Fruit fly (Drosophila melanogaster) whole organism, embryonic: Measurements from ENCODE around the gene Spx.

Experiments used
- Bteb2 ChIP-seq: fragments of 200-800 bp; sonication (Bioruptor generic); optimal IDR thresholded peaks from 2 replicates; lab custom pipeline; 2016; ENCODE audit warnings: missing biosample characterization, missing genetic modification characterization
- CG10147 ChIP-seq: fragments of 200-800 bp; sonication (Bioruptor generic); optimal IDR thresholded peaks from 2 replicates; lab custom pipeline; 2019; ENCODE audit warnings: missing biosample characterization, mild to moderate bottlenecking, missing genetic modification characterization, moderate library complexity
- CG10321 ChIP-seq: fragments of 200-800 bp; sonication (Bioruptor generic); IDR thresholded peaks from 2 replicates; pipeline ENCODE4 v1.3.6; 2022; ENCODE audit warnings: missing biosample characterization, missing genetic modification characterization
- CG11696 ChIP-seq: fragments of 200-800 bp; sonication (Bioruptor generic); IDR thresholded peaks from 2 replicates; pipeline ENCODE4 v1.3.6; 2022; ENCODE audit warnings: missing biosample characterization, missing genetic modification characterization
- CG12391 ChIP-seq: fragments of 200-800 bp; sonication (Bioruptor generic); optimal IDR thresholded peaks from 3 replicates; lab custom pipeline; 2018; ENCODE audit warnings: missing biosample characterization, mild to moderate bottlenecking, missing genetic modification characterization, moderate library complexity
- CG13775 ChIP-seq: fragments of 200-800 bp; sonication (Bioruptor generic); optimal IDR thresholded peaks from 3 replicates; lab custom pipeline; 2017; ENCODE audit warnings: missing biosample characterization, mild to moderate bottlenecking, missing genetic modification characterization
- CG14014 ChIP-seq: fragments of 200-800 bp; sonication (Bioruptor generic); IDR thresholded peaks from 2 replicates; pipeline ENCODE4 v1.3.6; 2022; ENCODE audit warnings: missing biosample characterization, missing genetic modification characterization
- CG14441 ChIP-seq: fragments of 200-800 bp; sonication (Bioruptor generic); IDR thresholded peaks from 2 replicates; pipeline ENCODE4 v1.3.6; 2022; ENCODE audit warnings: missing biosample characterization, missing genetic modification characterization
- CG15514 ChIP-seq: fragments of 200-800 bp; sonication (Bioruptor generic); optimal IDR thresholded peaks from 3 replicates; lab custom pipeline; 2017; ENCODE audit warnings: missing biosample characterization, missing genetic modification characterization, mild to moderate bottlenecking, moderate library complexity, missing genetic modification reagents
- CG30020 ChIP-seq: fragments of 200-800 bp; optimal IDR thresholded peaks from 2 replicates; lab custom pipeline; 2019; ENCODE audit warnings: missing biosample characterization, mild to moderate bottlenecking, missing genetic modification characterization, moderate library complexity
- CG30403 ChIP-seq: fragments of 200-800 bp; sonication (Bioruptor generic); optimal IDR thresholded peaks from 3 replicates; lab custom pipeline; 2016; ENCODE audit warnings: missing biosample characterization, missing genetic modification characterization
- CG33213 ChIP-seq: fragments of 200-800 bp; sonication (Bioruptor generic); optimal IDR thresholded peaks from 3 replicates; lab custom pipeline; 2016; ENCODE audit warnings: missing biosample characterization, missing genetic modification characterization
- CG34224 ChIP-seq: fragments of 200-800 bp; sonication (Bioruptor generic); IDR thresholded peaks from 3 replicates; pipeline ENCODE4 v1.3.6; 2022; ENCODE audit warnings: missing biosample characterization, missing genetic modification characterization; ENCODE audit not compliant: partially characterized antibody
- CG6689 ChIP-seq: fragments of 200-800 bp; sonication (Bioruptor generic); IDR thresholded peaks from 2 replicates; pipeline ENCODE4 v1.3.6; 2022; ENCODE audit warnings: missing biosample characterization, missing genetic modification characterization
- CG7372 ChIP-seq: fragments of 200-800 bp; sonication (Bioruptor generic); IDR thresholded peaks from 2 replicates; pipeline ENCODE4 v1.3.6; 2022; ENCODE audit warnings: missing biosample characterization, missing genetic modification characterization
- CG7786 ChIP-seq: fragments of 200-800 bp; sonication (Bioruptor generic); optimal IDR thresholded peaks from 2 replicates; lab custom pipeline; 2016; ENCODE audit warnings: missing biosample characterization, missing genetic modification characterization
- CG8089 ChIP-seq: fragments of 200-800 bp; sonication (Bioruptor generic); optimal IDR thresholded peaks from 3 replicates; lab custom pipeline; 2016; ENCODE audit warnings: missing biosample characterization, missing genetic modification characterization
- CG9437 ChIP-seq: fragments of 200-800 bp; sonication (Bioruptor generic); optimal IDR thresholded peaks from 2 replicates; lab custom pipeline; 2018; ENCODE audit warnings: missing biosample characterization, mild to moderate bottlenecking, missing genetic modification characterization
- CG9609 ChIP-seq: fragments of 200-800 bp; sonication (Bioruptor generic); optimal IDR thresholded peaks from 3 replicates; lab custom pipeline; 2016; ENCODE audit warnings: missing biosample characterization, missing genetic modification characterization
- Dek ChIP-seq: fragments of 200-800 bp; sonication (Bioruptor generic); optimal IDR thresholded peaks from 3 replicates; lab custom pipeline; 2019; ENCODE audit warnings: missing biosample characterization, mild to moderate bottlenecking, missing genetic modification characterization, moderate library complexity
- Dip3 ChIP-seq: fragments of 200-800 bp; sonication (Bioruptor generic); optimal IDR thresholded peaks from 3 replicates; lab custom pipeline; 2016; ENCODE audit warnings: missing biosample characterization, missing genetic modification characterization
- Dp ChIP-seq: fragments of 200-800 bp; sonication (Bioruptor generic); optimal IDR thresholded peaks from 2 replicates; lab custom pipeline; 2018; ENCODE audit warnings: missing biosample characterization, mild to moderate bottlenecking, missing genetic modification characterization, moderate library complexity
- Ets65A ChIP-seq: fragments of 200-800 bp; sonication (Bioruptor generic); peaks from one replicate; lab custom pipeline; 2016; ENCODE audit warnings: missing biosample characterization, missing genetic modification characterization
- Fer2 ChIP-seq: fragments of 200-800 bp; sonication (Bioruptor generic); optimal IDR thresholded peaks from 2 replicates; lab custom pipeline; 2018; ENCODE audit warnings: missing biosample characterization, mild to moderate bottlenecking, missing genetic modification characterization, moderate library complexity
- HHEX ChIP-seq: fragments of 200-800 bp; sonication (Bioruptor generic); optimal IDR thresholded peaks from 3 replicates; lab custom pipeline; 2017; ENCODE audit warnings: missing biosample characterization, mild to moderate bottlenecking, missing genetic modification characterization, missing genetic modification reagents
- HLH3B ChIP-seq: fragments of 200-800 bp; sonication (Bioruptor generic); IDR thresholded peaks from 2 replicates; pipeline ENCODE4 v1.3.6; 2022; ENCODE audit warnings: missing biosample characterization, missing genetic modification characterization
- Mad ChIP-seq: fragments of 200-800 bp; sonication (Bioruptor generic); optimal IDR thresholded peaks from 2 replicates; lab custom pipeline; 2016; ENCODE audit warnings: missing biosample characterization, missing genetic modification characterization
- NC2α ChIP-seq: fragments of 200-800 bp; sonication (Bioruptor generic); optimal IDR thresholded peaks from 2 replicates; lab custom pipeline; 2016; ENCODE audit warnings: missing biosample characterization, missing genetic modification characterization
- Pdp1 ChIP-seq, 2 experiments: fragments of 200-800 bp; sonication (Bioruptor generic); optimal IDR thresholded peaks; 3 replicates each; lab custom pipeline; 2016; ENCODE audit warnings: missing biosample characterization in 2 of 2, missing genetic modification characterization in 2 of 2, mild to moderate bottlenecking in 1 of 2, moderate library complexity in 1 of 2
- Rx ChIP-seq: fragments of 200-800 bp; sonication (Bioruptor generic); IDR thresholded peaks from 2 replicates; pipeline ENCODE4 v1.3.6; 2022; ENCODE audit warnings: missing biosample characterization, missing genetic modification characterization
- Sox102F ChIP-seq: fragments of 200-800 bp; sonication (Bioruptor generic); optimal IDR thresholded peaks from 2 replicates; lab custom pipeline; 2018; ENCODE audit warnings: missing biosample characterization, mild to moderate bottlenecking, missing genetic modification characterization, moderate library complexity
- Sry-δ ChIP-seq: fragments of 200-800 bp; sonication (Bioruptor generic); optimal IDR thresholded peaks from 2 replicates; lab custom pipeline; 2016; ENCODE audit warnings: missing biosample characterization, missing genetic modification characterization
- Stat92E ChIP-seq, 3 experiments: fragments of >200 bp in 2 of 3; fragments of 200-800 bp in 1 of 3; sonication (Bioruptor generic) in 1 of 3; optimal IDR thresholded peaks; 2 replicates each; lab custom pipeline; 2017 to 2019; ENCODE audit warnings: missing biosample characterization in 3 of 3, missing genetic modification characterization in 3 of 3, mild to moderate bottlenecking in 1 of 3, moderate library complexity in 1 of 3
- aop ChIP-seq: fragments of 200-800 bp; sonication (Bioruptor generic); IDR thresholded peaks from 2 replicates; pipeline ENCODE4 v1.3.6; 2022; ENCODE audit warnings: missing biosample characterization, missing genetic modification characterization
- br ChIP-seq: fragments of >200 bp; optimal IDR thresholded peaks from 2 replicates; lab custom pipeline; 2017
- cad ChIP-seq: fragments of >200 bp; optimal IDR thresholded peaks from 2 replicates; lab custom pipeline; 2017; ENCODE audit warnings: missing biosample characterization, missing genetic modification characterization
- croc ChIP-seq: fragments of 200-800 bp; sonication (Bioruptor generic); conservative IDR thresholded peaks from 3 replicates; pipeline ENCODE4 v1.3.6; 2022; ENCODE audit warnings: missing biosample characterization, missing genetic modification characterization
- cwo ChIP-seq: fragments of 200-800 bp; sonication (Bioruptor generic); optimal IDR thresholded peaks from 3 replicates; lab custom pipeline; 2017; ENCODE audit warnings: missing biosample characterization, missing genetic modification characterization, mild to moderate bottlenecking, moderate library complexity, missing genetic modification reagents
- fd96Cb ChIP-seq: fragments of 200-800 bp; sonication (Bioruptor generic); optimal IDR thresholded peaks from 2 replicates; lab custom pipeline; 2018; ENCODE audit warnings: missing biosample characterization, mild to moderate bottlenecking, missing genetic modification characterization, moderate library complexity
- ham ChIP-seq: fragments of 200-800 bp; sonication (Bioruptor generic); IDR thresholded peaks from 2 replicates; pipeline ENCODE4 v1.3.6; 2022; ENCODE audit warnings: missing biosample characterization, missing genetic modification characterization
- hbn ChIP-seq: fragments of 200-800 bp; sonication (Bioruptor generic); IDR thresholded peaks from 2 replicates; pipeline ENCODE4 v1.3.6; 2022; ENCODE audit warnings: missing biosample characterization, missing genetic modification characterization; ENCODE audit not compliant: partially characterized antibody
- mld ChIP-seq: fragments of 200-800 bp; sonication (Bioruptor generic); IDR thresholded peaks from 3 replicates; pipeline ENCODE4 v1.3.6; 2022; ENCODE audit warnings: missing biosample characterization, missing genetic modification characterization; ENCODE audit not compliant: partially characterized antibody
- onecut ChIP-seq: fragments of 200-800 bp; sonication (Bioruptor generic); IDR thresholded peaks from 2 replicates; pipeline ENCODE4 v1.3.6; 2022; ENCODE audit warnings: missing biosample characterization, missing genetic modification characterization
- org-1 ChIP-seq: fragments of 200-800 bp; sonication (Bioruptor generic); optimal IDR thresholded peaks from 2 replicates; lab custom pipeline; 2017; ENCODE audit warnings: missing biosample characterization, missing genetic modification characterization
- sim ChIP-seq: fragments of 200-800 bp; sonication (Bioruptor generic); IDR thresholded peaks from 2 replicates; pipeline ENCODE4 v1.3.6; 2022; ENCODE audit warnings: missing biosample characterization, missing genetic modification characterization
- vnd ChIP-seq: fragments of 200-800 bp; sonication (Bioruptor generic); IDR thresholded peaks from 3 replicates; pipeline ENCODE4 v1.3.6; 2022; ENCODE audit warnings: missing biosample characterization, missing genetic modification characterization; ENCODE audit not compliant: partially characterized antibody
- wdn ChIP-seq: fragments of 200-800 bp; sonication (Bioruptor generic); IDR thresholded peaks from 2 replicates; pipeline ENCODE4 v1.3.6; 2022; ENCODE audit warnings: missing biosample characterization, missing genetic modification characterization
- wor ChIP-seq: fragments of 200-800 bp; sonication (Bioruptor generic); IDR thresholded peaks from 2 replicates; pipeline ENCODE4 v1.3.6; 2022; ENCODE audit warnings: missing biosample characterization, missing genetic modification characterization

Spx gene

dm6 chrX:6224225-6225190 lies 31.1 kb upstream of the Spx start, which contains the start of gene sqh (continued):
- TF ChIP-seq vnd (GFP tag; lab: Robert Waterston, UW) (no peak), Sry-δ (no peak), Stat92E (GFP tag; optimal IDR thresholded peaks at IDR 0.05; lab: Kevin White, UChicago) (peak in 1 of 3 experiments; percentile 95), Rx (GFP tag; lab: Robert Waterston, UW) (peak; percentile 74), cwo (GFP tag; lab: Kevin White, UChicago) (peak; percentile 83), Bteb2 (peak; percentile 58), ham (GFP tag; lab: Robert Waterston, UW) (peak; percentile 72), mld (GFP tag; lab: Robert Waterston, UW) (no peak), CG10147 (GFP tag; lab: Kevin White, UChicago) (peak; percentile 74), sim (GFP tag; lab: Robert Waterston, UW) (0 out of 2 replicates have a peak, but pooled peaks have one; percentile 37), CG8089 (GFP tag; lab: Kevin White, UChicago) (peak; percentile 21), cad (GFP tag; lab: Kevin White, UChicago) (no peak), wor (GFP tag; lab: Robert Waterston, UW) (peak; percentile 81), HHEX (GFP tag; lab: Kevin White, UChicago) (peak; percentile 84), CG10321 (GFP tag; lab: Robert Waterston, UW) (peak; percentile 63; the same call in 1 of the 2 replicates), CG7786 (GFP tag; lab: Kevin White, UChicago) (peak; percentile 42), CG11696 (GFP tag; lab: Robert Waterston, UW) (peak; percentile 51; the same call in 1 of the 2 replicates), Sox102F (peak; percentile 86), org-1 (GFP tag; lab: Kevin White, UChicago) (peak; percentile 86), CG14441 (peak; percentile 92), CG7372 (GFP tag; lab: Robert Waterston, UW) (peak; percentile 87), CG30020 (tag; lab: Kevin White, UChicago) (peak; percentile 51), CG12391 (peak; percentile 90), Dp (no peak), HLH3B (GFP tag; lab: Robert Waterston, UW) (peak; percentile 90), CG6689 (GFP tag; lab: Robert Waterston, UW) (peak; percentile 95), Mad (GFP tag; lab: Kevin White, UChicago) (peak; percentile 79), CG9437 (peak; percentile 77), CG34224 (peak; percentile 29; the same call in 2 of the 3 replicates), Fer2 (tag; lab: Kevin White, UChicago) (peak; percentile 78), croc (GFP tag; lab: Robert Waterston, UW) (peak; percentile 87), onecut (GFP tag; lab: Robert Waterston, UW) (peak; percentile 83), Dek (tag; lab: Kevin White, UChicago) (peak; percentile 88), wdn (GFP tag; lab: Robert Waterston, UW) (peak; percentile 85), br (lab: Kevin White, UChicago) (no peak), NC2α (GFP tag; lab: Kevin White, UChicago) (no peak), Ets65A (peak; percentile 94), Pdp1 (GFP tag; optimal IDR thresholded peaks at IDR 0.05; lab: Kevin White, UChicago) (peak; percentile 40 to 56), CG33213 (GFP tag; lab: Kevin White, UChicago) (peak; percentile 55), fd96Cb (tag; lab: Kevin White, UChicago) (peak; percentile 80), CG13775 (peak; percentile 85), CG14014 (GFP tag; lab: Robert Waterston, UW) (peak; percentile 88), hbn (GFP tag; lab: Robert Waterston, UW) (no peak), aop (GFP tag; lab: Robert Waterston, UW) (peak; percentile 56; the same call in 1 of the 2 replicates), CG30403 (GFP tag; lab: Kevin White, UChicago) (peak; percentile 89), CG15514 (peak; percentile 68), CG9609 (GFP tag; lab: Kevin White, UChicago) (no peak), Dip3 (peak; percentile 63)
